Fruit fly (Drosophila melanogaster) whole organism, embryonic: ENCODE measurements around the gene CG14147.

Experiments
- CG10274 ChIP-seq: fragments of 200-800 bp; sonication (Bioruptor generic); optimal IDR thresholded peaks from 3 replicates; lab custom pipeline; 2017; ENCODE audit warnings: missing biosample characterization, mild to moderate bottlenecking, missing genetic modification characterization
- CG12219 ChIP-seq: fragments of 200-800 bp; sonication (Bioruptor generic); optimal IDR thresholded peaks from 3 replicates; lab custom pipeline; 2018; ENCODE audit warnings: missing biosample characterization, mild to moderate bottlenecking, missing genetic modification characterization
- CG13775 ChIP-seq: fragments of 200-800 bp; sonication (Bioruptor generic); optimal IDR thresholded peaks from 3 replicates; lab custom pipeline; 2017; ENCODE audit warnings: missing biosample characterization, mild to moderate bottlenecking, missing genetic modification characterization
- CG14441 ChIP-seq: fragments of 200-800 bp; sonication (Bioruptor generic); IDR thresholded peaks from 2 replicates; pipeline ENCODE4 v1.3.6; 2022; ENCODE audit warnings: missing biosample characterization, missing genetic modification characterization
- CG14710 ChIP-seq: fragments of 200-800 bp; sonication (Bioruptor generic); optimal IDR thresholded peaks from 3 replicates; lab custom pipeline; 2019; ENCODE audit warnings: missing biosample characterization, mild to moderate bottlenecking, missing genetic modification characterization, moderate library complexity
- CG14860 ChIP-seq: fragments of 200-800 bp; sonication (Bioruptor generic); IDR thresholded peaks from 3 replicates; pipeline ENCODE4 v1.3.6; 2022; ENCODE audit warnings: missing biosample characterization, missing genetic modification characterization; ENCODE audit not compliant: partially characterized antibody
- CG17328 ChIP-seq: fragments of 200-800 bp; sonication (Bioruptor generic); IDR thresholded peaks from 2 replicates; pipeline ENCODE4 v1.3.6; 2022; ENCODE audit warnings: missing biosample characterization, missing genetic modification characterization
- CG17912 ChIP-seq: fragments of 200-800 bp; sonication (Bioruptor generic); optimal IDR thresholded peaks from 2 replicates; lab custom pipeline; 2018; ENCODE audit warnings: missing biosample characterization, mild to moderate bottlenecking, missing genetic modification characterization
- CG2712 ChIP-seq: fragments of 200-800 bp; optimal IDR thresholded peaks from 3 replicates; lab custom pipeline; 2019; ENCODE audit warnings: missing biosample characterization, mild to moderate bottlenecking, missing genetic modification characterization, moderate library complexity
- CG31224 ChIP-seq: fragments of 200-800 bp; sonication (Bioruptor generic); IDR thresholded peaks from 2 replicates; pipeline ENCODE4 v1.3.6; 2022; ENCODE audit warnings: missing biosample characterization, missing genetic modification characterization
- CG4404 ChIP-seq: fragments of 200-800 bp; sonication (Bioruptor generic); IDR thresholded peaks from 2 replicates; pipeline ENCODE4 v1.3.6; 2022; ENCODE audit warnings: missing biosample characterization, missing genetic modification characterization
- CG4424 ChIP-seq: fragments of 200-800 bp; sonication (Bioruptor generic); optimal IDR thresholded peaks from 3 replicates; lab custom pipeline; 2016; ENCODE audit warnings: missing biosample characterization, missing genetic modification characterization
- CG4707 ChIP-seq: fragments of 200-800 bp; sonication (Bioruptor generic); optimal IDR thresholded peaks from 2 replicates; lab custom pipeline; 2018; ENCODE audit warnings: missing biosample characterization, mild to moderate bottlenecking, missing genetic modification characterization, moderate library complexity
- CG4854 ChIP-seq: fragments of 200-800 bp; sonication (Bioruptor generic); optimal IDR thresholded peaks from 2 replicates; lab custom pipeline; 2016; ENCODE audit warnings: missing biosample characterization, missing genetic modification characterization, inconsistent platforms
- CG7372 ChIP-seq: fragments of 200-800 bp; sonication (Bioruptor generic); IDR thresholded peaks from 2 replicates; pipeline ENCODE4 v1.3.6; 2022; ENCODE audit warnings: missing biosample characterization, missing genetic modification characterization
- CG9609 ChIP-seq: fragments of 200-800 bp; sonication (Bioruptor generic); optimal IDR thresholded peaks from 3 replicates; lab custom pipeline; 2016; ENCODE audit warnings: missing biosample characterization, missing genetic modification characterization
- D19A ChIP-seq: fragments of 200-800 bp; optimal IDR thresholded peaks from 3 replicates; lab custom pipeline; 2019; ENCODE audit warnings: missing biosample characterization, mild to moderate bottlenecking, missing genetic modification characterization, moderate library complexity
- Doc3 ChIP-seq: fragments of 200-800 bp; sonication (Bioruptor generic); IDR thresholded peaks from 3 replicates; pipeline ENCODE4 v1.3.6; 2022; ENCODE audit warnings: missing biosample characterization, missing genetic modification characterization; ENCODE audit not compliant: partially characterized antibody
- ERR ChIP-seq: fragments of 200-800 bp; sonication (Bioruptor generic); optimal IDR thresholded peaks from 2 replicates; lab custom pipeline; 2016; ENCODE audit warnings: missing biosample characterization, missing genetic modification characterization
- HmgZ ChIP-seq: fragments of 200-800 bp; sonication (Bioruptor generic); optimal IDR thresholded peaks from 2 replicates; lab custom pipeline; 2018; ENCODE audit warnings: missing biosample characterization, mild to moderate bottlenecking, missing genetic modification characterization
- Hmr ChIP-seq: fragments of 200-800 bp; sonication (Bioruptor generic); optimal IDR thresholded peaks from 3 replicates; lab custom pipeline; 2017; ENCODE audit warnings: mild to moderate bottlenecking, missing biosample characterization, missing genetic modification reagents, missing genetic modification characterization
- Lhr ChIP-seq: fragments of 200-800 bp; sonication (Bioruptor generic); optimal IDR thresholded peaks from 3 replicates; lab custom pipeline; 2017; ENCODE audit warnings: mild to moderate bottlenecking, missing biosample characterization, missing genetic modification reagents, missing genetic modification characterization
- Med ChIP-seq: fragments of 200-800 bp; sonication (Bioruptor generic); peaks from one replicate; lab custom pipeline; 2016; ENCODE audit warnings: missing biosample characterization, missing genetic modification characterization, mild to moderate bottlenecking, inconsistent platforms, moderate library complexity
- Mrtf ChIP-seq: fragments of 200-800 bp; sonication (Bioruptor generic); IDR thresholded peaks from 3 replicates; pipeline ENCODE4 v1.3.6; 2022; ENCODE audit warnings: missing biosample characterization, missing genetic modification characterization
- Ravus ChIP-seq: fragments of 200-800 bp; sonication (Bioruptor generic); IDR thresholded peaks from 2 replicates; pipeline ENCODE4 v1.3.6; 2022; ENCODE audit warnings: missing biosample characterization, missing genetic modification characterization
- Sin3A ChIP-seq: fragments of >200 bp; optimal IDR thresholded peaks from 2 replicates; lab custom pipeline; 2018
- Usf ChIP-seq: fragments of 200-800 bp; sonication (Bioruptor generic); optimal IDR thresholded peaks from 2 replicates; lab custom pipeline; 2017; ENCODE audit warnings: missing genotype, missing biosample characterization, missing genetic modification characterization
- bsh ChIP-seq, 2 experiments: fragments of 200-800 bp; sonication (Bioruptor generic); optimal IDR thresholded peaks; 2 replicates each; lab custom pipeline; 2017 to 2018; ENCODE audit warnings: mild to moderate bottlenecking in 2 of 2, missing biosample characterization in 2 of 2, missing genetic modification characterization in 2 of 2, moderate library complexity in 1 of 2
- btn ChIP-seq: fragments of 200-800 bp; sonication (Bioruptor generic); optimal IDR thresholded peaks from 2 replicates; lab custom pipeline; 2016; ENCODE audit warnings: missing biosample characterization, missing genetic modification characterization
- dimm ChIP-seq: fragments of 200-800 bp; sonication (Bioruptor generic); IDR thresholded peaks from 2 replicates; pipeline ENCODE4 v1.3.6; 2022; ENCODE audit warnings: missing biosample characterization, missing genetic modification characterization
- en ChIP-seq: fragments of 200-800 bp; sonication (Bioruptor generic); optimal IDR thresholded peaks from 2 replicates; lab custom pipeline; 2016; ENCODE audit warnings: missing biosample characterization, missing genetic modification characterization
- eve ChIP-seq, 2 experiments: fragments of >200 bp; optimal IDR thresholded peaks; 2 replicates each; lab custom pipeline; 2017; ENCODE audit warnings: missing biosample characterization in 2 of 2, missing genetic modification characterization in 2 of 2
- exex ChIP-seq: fragments of 200-800 bp; sonication (Bioruptor generic); optimal IDR thresholded peaks from 4 replicates; lab custom pipeline; 2018; ENCODE audit warnings: missing biosample characterization, mild to moderate bottlenecking, missing genetic modification characterization, moderate library complexity
- gce ChIP-seq: fragments of 200-800 bp; sonication (Bioruptor generic); IDR thresholded peaks from 3 replicates; pipeline ENCODE4 v1.3.6; 2022; ENCODE audit warnings: missing biosample characterization, missing genetic modification characterization
- grn ChIP-seq: fragments of 200-800 bp; sonication (Bioruptor generic); optimal IDR thresholded peaks from 3 replicates; lab custom pipeline; 2017; ENCODE audit warnings: missing biosample characterization, missing genetic modification characterization
- hth ChIP-seq: fragments of >200 bp; optimal IDR thresholded peaks from 2 replicates; lab custom pipeline; 2017; ENCODE audit warnings: inconsistent platforms
- ken ChIP-seq: fragments of 200-800 bp; sonication (Bioruptor generic); IDR thresholded peaks from 3 replicates; pipeline ENCODE4 v1.3.6; 2022; ENCODE audit warnings: missing biosample characterization, missing genetic modification characterization
- lola ChIP-seq, 3 experiments: fragments of >200 bp in 2 of 3; fragments of 200-800 bp in 1 of 3; sonication (Bioruptor generic) in 1 of 3; optimal IDR thresholded peaks; 2 replicates each; lab custom pipeline; 2017 to 2019; ENCODE audit warnings: missing biosample characterization in 3 of 3, missing genetic modification characterization in 3 of 3, mild to moderate bottlenecking in 1 of 3, moderate library complexity in 1 of 3
- nmo ChIP-seq: fragments of 200-800 bp; sonication (Bioruptor generic); optimal IDR thresholded peaks from 2 replicates; lab custom pipeline; 2018; ENCODE audit warnings: missing biosample characterization, mild to moderate bottlenecking, missing genetic modification characterization, moderate library complexity
- psq ChIP-seq: fragments of 200-800 bp; sonication (Bioruptor generic); optimal IDR thresholded peaks from 2 replicates; lab custom pipeline; 2017; ENCODE audit warnings: missing biosample characterization, missing genetic modification characterization
- sens ChIP-seq: fragments of 200-800 bp; sonication (Bioruptor generic); peaks from one replicate; lab custom pipeline; 2016; ENCODE audit warnings: missing biosample characterization, missing genetic modification characterization
- tna ChIP-seq: fragments of 200-800 bp; sonication (Bioruptor generic); IDR thresholded peaks from 2 replicates; pipeline ENCODE4 v1.3.6; 2022; ENCODE audit warnings: missing biosample characterization, missing genetic modification characterization; ENCODE audit not compliant: partially characterized antibody
- vfl ChIP-seq: fragments of 200-800 bp; sonication (Bioruptor generic); optimal IDR thresholded peaks from 2 replicates; lab custom pipeline; 2016; ENCODE audit warnings: missing biosample characterization, missing genetic modification characterization

CG14147 gene

DNA sequence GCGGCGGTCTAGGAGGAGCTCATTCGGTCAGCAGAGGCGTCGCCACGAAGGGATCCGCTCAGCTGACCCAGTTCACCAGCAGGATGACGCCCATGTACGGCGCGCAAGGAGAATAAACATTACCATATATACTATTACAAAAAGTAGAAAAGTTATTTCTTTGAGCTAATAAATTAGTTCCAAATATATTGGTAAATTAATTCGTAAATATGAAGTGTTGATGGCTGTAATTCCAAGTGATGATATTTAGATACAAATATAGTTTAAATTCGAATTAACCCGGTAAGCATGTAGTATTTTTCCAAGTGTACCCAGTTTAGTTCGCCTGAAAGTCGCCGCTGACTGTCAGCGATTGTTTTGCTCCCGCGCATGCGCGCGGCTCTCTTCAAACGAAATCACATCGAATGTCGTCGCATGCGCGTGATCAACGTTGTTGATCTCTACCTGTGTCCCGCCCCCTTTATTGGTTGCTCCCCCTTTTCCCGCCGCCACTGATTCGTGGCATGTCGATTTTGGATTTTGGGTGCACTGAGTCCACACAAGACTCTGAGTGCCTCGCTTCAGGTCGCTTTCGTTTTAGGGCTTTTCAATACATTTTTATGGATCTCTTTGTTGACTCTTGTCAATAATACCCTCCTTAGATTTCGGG is 10.3 kb upstream of the CG14147 start (continued):
- peak; percentile 33 for TF ChIP-seq nmo (GFP tag; lab: Kevin White, UChicago)
- peak; percentile 7 for TF ChIP-seq CG2712 (tag; lab: Kevin White, UChicago)
- TF ChIP-seq vfl (GFP tag; lab: Kevin White, UChicago): no peak
- no peak for TF ChIP-seq CG10274 (GFP tag; lab: Kevin White, UChicago)
- TF ChIP-seq, all 482 proteins: peak for 49

- no peak for TF ChIP-seq tna (GFP tag; lab: Robert Waterston, UW)
- TF ChIP-seq CG4404 (GFP tag; lab: Robert Waterston, UW): no peak
- no peak for TF ChIP-seq CG13775 (GFP tag; lab: Kevin White, UChicago)
- no peak for TF ChIP-seq ERR (GFP tag; lab: Kevin White, UChicago)
- peak; percentile 10 for TF ChIP-seq nmo (GFP tag; lab: Kevin White, UChicago)
- peak; percentile 4 for TF ChIP-seq sens (GFP tag; lab: Kevin White, UChicago)
- TF ChIP-seq Med: peak; percentile 20
- no peak for TF ChIP-seq CG4854 (GFP tag; lab: Kevin White, UChicago)
- peak in 1 of 2 experiments; percentile 10 for TF ChIP-seq bsh (GFP tag; optimal IDR thresholded peaks at IDR 0.05; lab: Kevin White, UChicago)
- TF ChIP-seq CG4707 (GFP tag; lab: Kevin White, UChicago): no peak
- peak in 1 of 3 experiments; percentile 24 for TF ChIP-seq lola (GFP tag; optimal IDR thresholded peaks at IDR 0.05; lab: Kevin White, UChicago)
- peak; percentile 66 for TF ChIP-seq D19A (tag; lab: Kevin White, UChicago)
- TF ChIP-seq eve (GFP tag; optimal IDR thresholded peaks at IDR 0.05; lab: Kevin White, UChicago): peak in 1 of 2 experiments; percentile 33
- no peak for TF ChIP-seq Doc3 (GFP tag; lab: Robert Waterston, UW)
Observed at dm6 chr3L:10962718-10963117, 9.7 kb upstream of the CG14147 start.

dm6 chr3L:10963952-10964351 is 8.5 kb upstream of the CG14147 start:
- TF ChIP-seq CG12219 (GFP tag; lab: Kevin White, UChicago) (no peak), CG17328 (GFP tag; lab: Robert Waterston, UW) (0 out of 2 replicates have a peak, but pooled peaks have one; percentile 8)

DNA sequence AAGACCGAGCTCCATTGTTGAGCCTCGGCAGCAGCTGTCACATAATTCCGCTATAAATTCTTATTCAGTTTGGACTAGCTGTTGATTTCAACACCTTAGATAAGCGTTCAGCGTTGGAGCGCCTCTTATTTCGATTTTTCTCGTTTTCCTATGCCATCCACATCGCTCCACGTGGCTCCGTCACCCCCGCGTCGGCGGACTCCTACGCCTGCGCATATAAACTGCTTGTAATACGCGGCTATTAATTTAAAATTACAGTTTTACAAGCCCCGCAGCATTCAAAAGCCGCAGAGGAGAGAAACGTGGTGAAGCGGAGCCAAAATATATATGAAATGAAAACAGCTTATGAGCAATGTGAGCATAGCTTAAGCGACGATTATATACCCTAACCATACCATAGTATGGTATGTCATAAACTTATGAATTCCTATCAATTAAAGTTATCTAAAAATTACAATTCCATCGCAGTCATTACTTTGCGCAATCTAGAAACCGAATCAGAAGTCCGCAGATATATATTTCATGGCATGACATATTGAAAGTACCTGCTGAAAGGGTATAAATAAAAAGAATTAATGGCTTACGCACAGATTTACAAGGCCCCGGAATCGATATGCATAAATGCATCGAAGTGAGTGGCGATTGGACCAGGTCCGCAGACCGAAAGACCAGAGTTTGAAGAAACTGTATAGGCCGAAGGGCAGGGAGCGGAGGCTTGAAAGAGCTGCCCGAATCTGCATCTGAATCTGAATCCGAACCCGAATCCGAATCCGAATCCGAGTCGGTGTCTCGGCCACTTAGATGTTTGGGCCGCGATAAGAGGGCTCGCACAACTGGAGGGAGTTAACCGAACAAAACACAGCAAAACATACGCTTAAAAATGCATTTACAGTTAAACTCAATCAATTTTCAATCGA is 6.5 kb upstream of the CG14147 start:
- TF ChIP-seq Lhr (GFP tag; lab: Kevin White, UChicago) (peak; percentile 73), Sin3A (lab: Kevin White, UChicago) (no peak), CG17912 (no peak), CG9609 (GFP tag; lab: Kevin White, UChicago) (peak; percentile 72), CG7372 (GFP tag; lab: Robert Waterston, UW) (peak; percentile 77), CG31224 (GFP tag; lab: Robert Waterston, UW) (no peak), dimm (GFP tag; lab: Robert Waterston, UW) (peak; percentile 75), hth (lab: Kevin White, UChicago) (no peak), CG14441 (GFP tag; lab: Robert Waterston, UW) (peak; percentile 92), ken (GFP tag; lab: Robert Waterston, UW) (peak; percentile 80), en (peak; percentile 81), grn (peak; percentile 80), Usf (GFP tag; lab: Kevin White, UChicago) (peak; percentile 47), btn (GFP tag; lab: Kevin White, UChicago) (peak; percentile 82), CG14710 (tag; lab: Kevin White, UChicago) (peak; percentile 88), Hmr (GFP tag; lab: Kevin White, UChicago) (peak; percentile 60), CG4424 (GFP tag; lab: Kevin White, UChicago) (peak; percentile 89), Mrtf (peak; percentile 74; the same call in 2 of the 3 replicates), psq (GFP tag; lab: Kevin White, UChicago) (peak; percentile 46), HmgZ (peak; percentile 57), exex (tag; lab: Kevin White, UChicago) (peak; percentile 7), gce (GFP tag; lab: Robert Waterston, UW) (peak; percentile 81; the same call in 2 of the 3 replicates), Ravus (GFP tag; lab: Robert Waterston, UW) (peak; percentile 45), CG14860 (no peak)
